Fruit fly (Drosophila melanogaster): ENCODE measurements around the gene PhKgamma.

Gene PhKgamma

DNA sequence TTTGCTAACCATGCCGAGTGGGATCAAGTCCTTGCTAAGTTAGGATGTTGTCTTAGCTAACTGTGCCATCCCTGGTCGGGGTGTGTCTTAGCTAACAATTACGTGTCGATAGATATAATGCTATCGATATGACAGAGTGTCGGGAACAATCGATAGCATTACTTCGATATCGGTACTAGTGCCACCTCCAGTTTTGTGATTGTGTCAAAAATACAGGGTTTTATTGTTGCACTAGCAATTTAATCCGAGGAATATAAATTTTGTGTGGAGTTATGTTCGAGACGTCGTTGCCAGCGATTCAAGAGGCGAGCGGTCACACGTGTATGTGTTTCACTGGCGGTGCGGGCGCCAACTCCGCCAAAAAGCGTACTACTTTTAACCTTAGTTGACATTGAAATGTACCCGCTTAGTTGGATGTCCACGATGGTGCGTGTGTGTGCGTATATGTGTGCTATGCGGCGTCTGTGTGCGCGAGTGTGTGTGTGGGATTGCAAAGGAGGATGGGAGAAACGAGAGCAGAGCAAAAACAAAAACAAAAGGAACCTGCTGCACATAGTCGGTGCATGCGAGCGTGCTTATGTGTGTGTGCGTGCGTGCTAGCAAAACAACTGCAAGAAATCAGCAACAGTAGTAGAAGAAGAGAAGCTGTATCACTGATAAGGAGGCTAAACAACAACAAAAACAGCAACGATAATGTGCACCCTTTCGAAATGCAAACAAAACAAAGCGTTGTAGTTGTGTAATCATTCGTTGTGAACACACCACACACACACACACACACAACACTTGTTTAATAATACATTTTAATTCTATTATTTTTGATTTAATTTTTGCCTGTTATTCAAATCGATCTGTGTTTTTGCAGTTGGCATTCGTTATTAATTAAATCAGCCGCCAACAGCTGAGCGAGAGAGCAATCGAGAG is at the start of gene PhKgamma (continued):
- TF ChIP-seq CG11762 (GFP tag; optimal IDR thresholded peaks at IDR 0.05; ENCODE audit: insufficient read depth) (peak; percentile 41), CG9139 (GFP tag; optimal IDR thresholded peaks at IDR 0.05) (peak; percentile 64), Met (GFP tag; optimal IDR thresholded peaks at IDR 0.05) (no peak), CG31627 (GFP tag; optimal IDR thresholded peaks at IDR 0.05) (no peak), Sox102F (GFP tag; optimal IDR thresholded peaks at IDR 0.05) (peak; percentile 3), fkh (GFP tag; optimal IDR thresholded peaks at IDR 0.05) (peak; percentile 27), CG8119 (GFP tag; IDR thresholded peaks at IDR 0.05) (peak; percentile 54; the same call in 2 of the 3 replicates), salr (GFP tag; optimal IDR thresholded peaks at IDR 0.05) (peak in 1 of 2 experiments; percentile 47), CG6163 (GFP tag; IDR thresholded peaks at IDR 0.05) (peak; percentile 73), Sox15 (GFP tag; optimal IDR thresholded peaks at IDR 0.05) (no peak)

DNA sequence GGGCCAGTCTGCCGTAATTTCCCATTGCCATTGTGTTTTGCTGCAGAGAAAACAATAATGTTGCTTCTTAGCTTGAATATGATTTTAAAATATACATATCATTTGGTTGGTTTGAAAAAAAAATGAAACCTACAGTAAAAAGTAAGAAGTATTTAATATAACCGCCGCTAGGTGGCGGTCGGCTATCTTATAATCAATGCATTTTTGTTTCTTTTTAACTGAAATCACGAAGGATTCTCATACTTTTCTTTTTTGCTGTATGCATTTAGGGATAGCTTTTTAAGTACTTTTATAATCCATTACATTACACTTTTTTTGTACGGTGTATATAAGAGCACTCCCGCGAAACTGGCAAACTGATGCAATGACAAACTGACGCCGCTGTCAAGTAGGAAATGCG is 43.5 kb upstream of the PhKgamma start:
- TF ChIP-seq fd85E (GFP tag; optimal IDR thresholded peaks at IDR 0.05) (no peak), Hr4 (GFP tag; optimal IDR thresholded peaks at IDR 0.05) (peak; percentile 40), svp (GFP tag) (peak; percentile 65), acj6 (GFP tag; optimal IDR thresholded peaks at IDR 0.05) (peak; percentile 14), Met (GFP tag; optimal IDR thresholded peaks at IDR 0.05) (peak; percentile 61), Ets96B (tag; optimal IDR thresholded peaks at IDR 0.05) (peak; percentile 14), CG6792 (GFP tag; optimal IDR thresholded peaks at IDR 0.05) (no peak), Hr39 (GFP tag; optimal IDR thresholded peaks at IDR 0.05) (no peak), esn (GFP tag; optimal IDR thresholded peaks at IDR 0.05) (peak; percentile 4), CG15336 (GFP tag; IDR thresholded peaks at IDR 0.05) (peak; percentile 35; the same call in 1 of the 2 replicates), CG32006 (GFP tag; optimal IDR thresholded peaks at IDR 0.05) (peak; percentile 59), CG3919 (GFP tag; optimal IDR thresholded peaks at IDR 0.05) (peak; percentile 5), CG10669 (GFP tag; optimal IDR thresholded peaks at IDR 0.05) (peak; percentile 19), salr (GFP tag; optimal IDR thresholded peaks at IDR 0.05) (no peak), Sox102F (GFP tag; optimal IDR thresholded peaks at IDR 0.05) (no peak), CG6276 (GFP tag; optimal IDR thresholded peaks at IDR 0.05) (peak; percentile 16), CG3032 (tag; optimal IDR thresholded peaks at IDR 0.05) (peak; percentile 12), topi (GFP tag; optimal IDR thresholded peaks at IDR 0.05) (peak; percentile 6), pdm3 (GFP tag; optimal IDR thresholded peaks at IDR 0.05) (peak; percentile 30), OdsH (GFP tag; optimal IDR thresholded peaks at IDR 0.05) (peak; percentile 24), Eip78C (GFP tag) (peak; percentile 31), CG8119 (GFP tag; IDR thresholded peaks at IDR 0.05) (peak; percentile 41; the same call in 1 of the 3 replicates), CG4318 (GFP tag; optimal IDR thresholded peaks at IDR 0.05) (no peak), CG6163 (GFP tag; IDR thresholded peaks at IDR 0.05) (0 out of 3 replicates have a peak, but pooled peaks have one; percentile 21), Eip75B (GFP tag; optimal IDR thresholded peaks at IDR 0.05) (peak; percentile 19), eg (GFP tag; IDR thresholded peaks at IDR 0.05) (0 out of 3 replicates have a peak, but pooled peaks have one; percentile 13), achi (GFP tag; optimal IDR thresholded peaks at IDR 0.05) (peak; percentile 9)

DNA sequence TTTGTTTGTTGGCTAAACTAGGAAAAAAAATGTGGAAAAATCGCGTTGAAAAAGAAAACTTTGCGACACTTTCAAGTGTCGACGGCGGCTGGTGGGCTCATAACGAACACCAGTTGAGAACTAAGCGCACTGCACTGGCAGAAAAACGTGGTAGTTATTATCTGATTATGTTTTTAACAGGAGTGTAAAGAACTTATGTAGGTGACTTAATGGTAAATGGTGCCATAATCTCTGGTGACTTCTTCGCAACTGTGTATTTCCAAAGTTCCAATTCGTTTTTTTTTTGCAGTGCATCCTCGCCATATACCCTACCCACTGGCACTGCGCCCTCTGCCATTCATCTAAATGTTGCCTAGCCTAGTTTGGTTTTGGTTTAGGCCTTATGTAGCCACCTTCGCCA is 41.9 kb upstream of the PhKgamma start:
- TF ChIP-seq topi (GFP tag; optimal IDR thresholded peaks at IDR 0.05) (no peak), CG10669 (GFP tag; optimal IDR thresholded peaks at IDR 0.05) (peak; percentile 9), Hr4 (GFP tag; optimal IDR thresholded peaks at IDR 0.05) (peak; percentile 78), cyc (GFP tag; optimal IDR thresholded peaks at IDR 0.05) (no peak), Eip93F (GFP tag; optimal IDR thresholded peaks at IDR 0.05) (no peak), CG11294 (GFP tag; IDR thresholded peaks at IDR 0.05) (peak; percentile 33; the same call in 1 of the 2 replicates), CG8119 (GFP tag; IDR thresholded peaks at IDR 0.05) (peak; percentile 85), CG1621 (tag; optimal IDR thresholded peaks at IDR 0.05) (no peak), CG6163 (GFP tag; IDR thresholded peaks at IDR 0.05) (peak; percentile 57; the same call in 1 of the 3 replicates), Sox14 (GFP tag; optimal IDR thresholded peaks at IDR 0.05) (peak; percentile 0), Ets21C (GFP tag; optimal IDR thresholded peaks at IDR 0.05) (no peak), vri (GFP tag; optimal IDR thresholded peaks at IDR 0.05) (no peak), fd85E (GFP tag; optimal IDR thresholded peaks at IDR 0.05) (no peak), CG8319 (GFP tag; optimal IDR thresholded peaks at IDR 0.05) (no peak), OdsH (GFP tag; optimal IDR thresholded peaks at IDR 0.05) (peak; percentile 45), Sox102F (GFP tag; optimal IDR thresholded peaks at IDR 0.05) (no peak), CG4318 (GFP tag; optimal IDR thresholded peaks at IDR 0.05) (peak; percentile 70), esn (GFP tag; optimal IDR thresholded peaks at IDR 0.05) (no peak), spab (GFP tag; optimal IDR thresholded peaks at IDR 0.05) (no peak), CG6808 (GFP tag; optimal IDR thresholded peaks at IDR 0.05) (no peak), salr (GFP tag; optimal IDR thresholded peaks at IDR 0.05) (peak in 1 of 2 experiments; percentile 8), CG6792 (GFP tag; optimal IDR thresholded peaks at IDR 0.05) (no peak), fd59A (GFP tag; optimal IDR thresholded peaks at IDR 0.05) (peak; percentile 11), Lpt (GFP tag; optimal IDR thresholded peaks at IDR 0.05) (peak; percentile 62), CG3032 (tag; optimal IDR thresholded peaks at IDR 0.05) (no peak), eg (GFP tag; IDR thresholded peaks at IDR 0.05) (peak; percentile 76), CG9139 (GFP tag; optimal IDR thresholded peaks at IDR 0.05) (no peak)

Data from whole organism, prepupa.